Fruit fly (Drosophila melanogaster) whole organism, embryonic: ENCODE measurements around the gene Hsp70Ab.
A peak's percentile ranks its signal among the peaks of the same experiment; 100 is the strongest.

Experiments
- BtbVII ChIP-seq: fragments of 200-800 bp; sonication (Bioruptor generic); optimal IDR thresholded peaks from 3 replicates; lab custom pipeline; 2017; ENCODE audit warnings: missing biosample characterization, mild to moderate bottlenecking, missing genetic modification characterization
- CG10654 ChIP-seq: fragments of 200-800 bp; sonication (Bioruptor generic); optimal IDR thresholded peaks from 2 replicates; lab custom pipeline; 2016; ENCODE audit warnings: missing biosample characterization, missing genetic modification characterization
- CG11093 ChIP-seq: fragments of 200-800 bp; sonication (Bioruptor generic); IDR thresholded peaks from 3 replicates; pipeline ENCODE4 v1.3.6; 2022; ENCODE audit warnings: missing biosample characterization, missing genetic modification characterization
- CG11456 ChIP-seq: fragments of 200-800 bp; sonication (Bioruptor generic); IDR thresholded peaks from 3 replicates; pipeline ENCODE4 v1.3.6; 2022; ENCODE audit warnings: missing biosample characterization, missing genetic modification characterization
- CG12219 ChIP-seq: fragments of 200-800 bp; sonication (Bioruptor generic); optimal IDR thresholded peaks from 3 replicates; lab custom pipeline; 2018; ENCODE audit warnings: missing biosample characterization, mild to moderate bottlenecking, missing genetic modification characterization
- CG12769 ChIP-seq: fragments of 200-800 bp; sonication (Bioruptor generic); optimal IDR thresholded peaks from 2 replicates; lab custom pipeline; 2019; ENCODE audit warnings: missing biosample characterization, mild to moderate bottlenecking, missing genetic modification characterization, moderate library complexity
- CG13123 ChIP-seq: fragments of 200-800 bp; sonication (Bioruptor generic); optimal IDR thresholded peaks from 2 replicates; lab custom pipeline; 2016; ENCODE audit warnings: missing biosample characterization, missing genetic modification characterization
- CG14441 ChIP-seq: fragments of 200-800 bp; sonication (Bioruptor generic); IDR thresholded peaks from 2 replicates; pipeline ENCODE4 v1.3.6; 2022; ENCODE audit warnings: missing biosample characterization, missing genetic modification characterization
- CG1529 ChIP-seq: fragments of 200-800 bp; sonication (Bioruptor generic); optimal IDR thresholded peaks from 3 replicates; lab custom pipeline; 2018; ENCODE audit warnings: missing biosample characterization, missing genetic modification characterization
- CG16779 ChIP-seq: fragments of 200-800 bp; sonication (Bioruptor generic); IDR thresholded peaks from 2 replicates; pipeline ENCODE4 v1.3.6; 2022; ENCODE audit warnings: missing biosample characterization, missing genetic modification characterization
- CG1832 ChIP-seq: fragments of 200-800 bp; sonication (Bioruptor generic); optimal IDR thresholded peaks from 2 replicates; lab custom pipeline; 2017; ENCODE audit warnings: missing biosample characterization, mild to moderate bottlenecking, missing genetic modification characterization, inconsistent platforms
- CG2199 ChIP-seq: fragments of 200-800 bp; sonication (Bioruptor generic); IDR thresholded peaks from 3 replicates; pipeline ENCODE4 v1.3.6; 2022; ENCODE audit warnings: missing biosample characterization, missing genetic modification characterization
- CG2712 ChIP-seq: fragments of 200-800 bp; optimal IDR thresholded peaks from 3 replicates; lab custom pipeline; 2019; ENCODE audit warnings: missing biosample characterization, mild to moderate bottlenecking, missing genetic modification characterization, moderate library complexity
- CG3995 ChIP-seq: fragments of 200-800 bp; sonication (Bioruptor generic); optimal IDR thresholded peaks from 3 replicates; lab custom pipeline; 2016; ENCODE audit warnings: missing biosample characterization, missing genetic modification characterization
- CG5953 ChIP-seq: fragments of 200-800 bp; sonication (Bioruptor generic); IDR thresholded peaks from 2 replicates; pipeline ENCODE4 v1.3.6; 2022; ENCODE audit warnings: missing biosample characterization, missing genetic modification characterization
- CG7928 ChIP-seq: fragments of 200-800 bp; sonication (Bioruptor generic); optimal IDR thresholded peaks from 2 replicates; lab custom pipeline; 2017; ENCODE audit warnings: missing biosample characterization, mild to moderate bottlenecking, missing genetic modification characterization
- CG7963 ChIP-seq: fragments of 200-800 bp; sonication (Bioruptor generic); IDR thresholded peaks from 3 replicates; pipeline ENCODE4 v1.3.6; 2022; ENCODE audit warnings: missing biosample characterization, missing genetic modification characterization; ENCODE audit not compliant: partially characterized antibody
- CG9876 ChIP-seq: fragments of 200-800 bp; sonication (Bioruptor generic); optimal IDR thresholded peaks from 2 replicates; lab custom pipeline; 2016; ENCODE audit warnings: missing biosample characterization, missing genetic modification characterization
- CrebB ChIP-seq: fragments of 200-800 bp; sonication (Bioruptor generic); optimal IDR thresholded peaks from 3 replicates; lab custom pipeline; 2018; ENCODE audit warnings: missing biosample characterization, mild to moderate bottlenecking, missing genetic modification characterization
- Dfd ChIP-seq, 2 experiments: fragments of >200 bp; optimal IDR thresholded peaks; 2 replicates each; lab custom pipeline; 2017; ENCODE audit warnings: missing biosample characterization in 2 of 2, missing genetic modification characterization in 2 of 2
- HmgD ChIP-seq: fragments of 200-800 bp; sonication (Bioruptor generic); optimal IDR thresholded peaks from 3 replicates; lab custom pipeline; 2016; ENCODE audit warnings: missing biosample characterization, missing genetic modification characterization
- HmgZ ChIP-seq: fragments of 200-800 bp; sonication (Bioruptor generic); optimal IDR thresholded peaks from 2 replicates; lab custom pipeline; 2018; ENCODE audit warnings: missing biosample characterization, mild to moderate bottlenecking, missing genetic modification characterization
- Hsf ChIP-seq: fragments of 200-800 bp; sonication (Bioruptor generic); optimal IDR thresholded peaks from 3 replicates; lab custom pipeline; 2016; ENCODE audit warnings: missing biosample characterization, missing genetic modification characterization
- MESR4 ChIP-seq: fragments of 200-800 bp; sonication (Bioruptor generic); optimal IDR thresholded peaks from 2 replicates; lab custom pipeline; 2018; ENCODE audit warnings: missing biosample characterization, mild to moderate bottlenecking, missing genetic modification characterization, moderate library complexity
- Mes4 ChIP-seq: fragments of 200-800 bp; sonication (Bioruptor generic); optimal IDR thresholded peaks from 2 replicates; lab custom pipeline; 2016; ENCODE audit warnings: missing biosample characterization, missing genetic modification characterization
- NK7.1 ChIP-seq: fragments of 200-800 bp; sonication (Bioruptor generic); optimal IDR thresholded peaks from 3 replicates; lab custom pipeline; 2016; ENCODE audit warnings: missing biosample characterization, missing genetic modification characterization
- Optix ChIP-seq: fragments of 200-800 bp; sonication (Bioruptor generic); IDR thresholded peaks from 3 replicates; pipeline ENCODE4 v1.3.6; 2022; ENCODE audit warnings: missing biosample characterization, missing genetic modification characterization
- Rx ChIP-seq: fragments of 200-800 bp; sonication (Bioruptor generic); IDR thresholded peaks from 2 replicates; pipeline ENCODE4 v1.3.6; 2022; ENCODE audit warnings: missing biosample characterization, missing genetic modification characterization
- Tbp ChIP-seq: fragments of >200 bp; optimal IDR thresholded peaks from 2 replicates; lab custom pipeline; 2018; ENCODE audit warnings: missing biosample characterization, missing genetic modification characterization
- Xrp1 ChIP-seq: fragments of 200-800 bp; sonication (Bioruptor generic); IDR thresholded peaks from 2 replicates; pipeline ENCODE4 v1.3.6; 2022; ENCODE audit warnings: missing biosample characterization, missing genetic modification characterization
- ac ChIP-seq: fragments of 200-800 bp; sonication (Bioruptor generic); optimal IDR thresholded peaks from 3 replicates; lab custom pipeline; 2017; ENCODE audit warnings: missing biosample characterization, mild to moderate bottlenecking, missing genetic modification characterization
- bab2 ChIP-seq: fragments of 200-800 bp; sonication (Bioruptor generic); optimal IDR thresholded peaks from 2 replicates; lab custom pipeline; 2016; ENCODE audit warnings: missing biosample characterization, missing genetic modification characterization
- br ChIP-seq: fragments of >200 bp; optimal IDR thresholded peaks from 2 replicates; lab custom pipeline; 2017
- bsh ChIP-seq, 2 experiments: fragments of 200-800 bp; sonication (Bioruptor generic); optimal IDR thresholded peaks; 2 replicates each; lab custom pipeline; 2017 to 2018; ENCODE audit warnings: mild to moderate bottlenecking in 2 of 2, missing biosample characterization in 2 of 2, missing genetic modification characterization in 2 of 2, moderate library complexity in 1 of 2
- chn ChIP-seq: fragments of 200-800 bp; sonication (Bioruptor generic); optimal IDR thresholded peaks from 2 replicates; lab custom pipeline; 2016; ENCODE audit warnings: missing biosample characterization, missing genetic modification characterization
- en ChIP-seq: fragments of 200-800 bp; sonication (Bioruptor generic); optimal IDR thresholded peaks from 2 replicates; lab custom pipeline; 2016; ENCODE audit warnings: missing biosample characterization, missing genetic modification characterization
- gce ChIP-seq: fragments of 200-800 bp; sonication (Bioruptor generic); IDR thresholded peaks from 3 replicates; pipeline ENCODE4 v1.3.6; 2022; ENCODE audit warnings: missing biosample characterization, missing genetic modification characterization
- gcm2 ChIP-seq: fragments of 200-800 bp; sonication (Bioruptor generic); optimal IDR thresholded peaks from 2 replicates; lab custom pipeline; 2016; ENCODE audit warnings: missing biosample characterization, missing genetic modification characterization
- gem ChIP-seq: fragments of 200-800 bp; sonication (Bioruptor generic); optimal IDR thresholded peaks from 2 replicates; lab custom pipeline; 2019; ENCODE audit warnings: missing biosample characterization, mild to moderate bottlenecking, missing genetic modification characterization, moderate library complexity
- gfzf ChIP-seq: fragments of 200-800 bp; sonication (Bioruptor generic); optimal IDR thresholded peaks from 2 replicates; lab custom pipeline; 2016; ENCODE audit warnings: missing biosample characterization, mild to moderate bottlenecking, missing genetic modification characterization, moderate library complexity
- her ChIP-seq: fragments of 200-800 bp; sonication (Bioruptor generic); optimal IDR thresholded peaks from 2 replicates; lab custom pipeline; 2016; ENCODE audit warnings: missing biosample characterization, missing genetic modification characterization
- hkb ChIP-seq, 2 experiments: fragments of 200-800 bp in 1 of 2; fragments of >200 bp in 1 of 2; sonication (Bioruptor generic) in 1 of 2; IDR thresholded peaks in 1 of 2; optimal IDR thresholded peaks in 1 of 2; 2 replicates each; pipeline versions ENCODE4 v1.3.6 to Lab custom; 2017 to 2022; ENCODE audit warnings: missing biosample characterization in 1 of 2, missing genetic modification characterization in 1 of 2
- jigr1 ChIP-seq: fragments of 200-800 bp; sonication (Bioruptor generic); IDR thresholded peaks from 3 replicates; pipeline ENCODE4 v1.3.6; 2022; ENCODE audit warnings: missing biosample characterization, missing genetic modification characterization
- sob ChIP-seq: fragments of 200-800 bp; sonication (Bioruptor generic); IDR thresholded peaks from 2 replicates; pipeline ENCODE4 v1.3.6; 2022; ENCODE audit warnings: missing biosample characterization, missing genetic modification characterization
- stc ChIP-seq: fragments of 200-800 bp; sonication (Bioruptor generic); IDR thresholded peaks from 2 replicates; pipeline ENCODE4 v1.3.6; 2022; ENCODE audit warnings: missing biosample characterization, missing genetic modification characterization
- tgo ChIP-seq: fragments of 200-800 bp; sonication (Bioruptor generic); IDR thresholded peaks from 3 replicates; pipeline ENCODE4 v1.3.6; 2022; ENCODE audit warnings: missing biosample characterization, missing genetic modification characterization
- tll ChIP-seq, 2 experiments: fragments of 200-800 bp in 1 of 2; fragments of >200 bp in 1 of 2; sonication (Bioruptor generic) in 1 of 2; optimal IDR thresholded peaks; 2 replicates each; lab custom pipeline; 2017 to 2019; ENCODE audit warnings: missing biosample characterization in 2 of 2, missing genetic modification characterization in 2 of 2, mild to moderate bottlenecking in 1 of 2, moderate library complexity in 1 of 2
- unpg ChIP-seq: fragments of 200-800 bp; sonication (Bioruptor generic); optimal IDR thresholded peaks from 3 replicates; lab custom pipeline; 2018; ENCODE audit warnings: missing biosample characterization, mild to moderate bottlenecking, missing genetic modification characterization, moderate library complexity
- vnd ChIP-seq: fragments of 200-800 bp; sonication (Bioruptor generic); IDR thresholded peaks from 3 replicates; pipeline ENCODE4 v1.3.6; 2022; ENCODE audit warnings: missing biosample characterization, missing genetic modification characterization; ENCODE audit not compliant: partially characterized antibody
- zen ChIP-seq: fragments of 200-800 bp; sonication (Bioruptor generic); optimal IDR thresholded peaks from 3 replicates; lab custom pipeline; 2018; ENCODE audit warnings: missing biosample characterization, mild to moderate bottlenecking, missing genetic modification characterization, moderate library complexity

Gene Hsp70Ab

dm6 chr3R:11947079-11947869 lies 11.1 kb upstream of the Hsp70Ab start:
- TF ChIP-seq tgo (GFP tag; lab: Robert Waterston, UW): 0 out of 3 replicates have a peak, but pooled peaks have one; percentile 15
- peak in 1 of 2 experiments; percentile 19 for TF ChIP-seq bsh (GFP tag; optimal IDR thresholded peaks at IDR 0.05; lab: Kevin White, UChicago)
- TF ChIP-seq sob: peak; percentile 52; the same call in 1 of the 2 replicates
- no peak for TF ChIP-seq CG7963 (GFP tag; lab: Robert Waterston, UW)
- TF ChIP-seq chn (GFP tag; lab: Kevin White, UChicago): peak; percentile 18
- TF ChIP-seq CG1529: no peak
- 0 out of 3 replicates have a peak, but pooled peaks have one; percentile 46 for TF ChIP-seq CG11456
- no peak for TF ChIP-seq jigr1 (GFP tag; lab: Robert Waterston, UW)
- no peak for TF ChIP-seq CG7928 (GFP tag; lab: Kevin White, UChicago)
- no peak for TF ChIP-seq Dfd (GFP tag; optimal IDR thresholded peaks at IDR 0.05; lab: Kevin White, UChicago)
- no peak for TF ChIP-seq HmgD (GFP tag; lab: Kevin White, UChicago)
- peak; percentile 27 for TF ChIP-seq unpg (GFP tag; lab: Kevin White, UChicago)
- TF ChIP-seq br (lab: Kevin White, UChicago): no peak
- no peak; the same call in 1 of the 2 replicates for TF ChIP-seq Xrp1 (GFP tag; lab: Robert Waterston, UW)
- TF ChIP-seq gce: no peak
- TF ChIP-seq MESR4 (GFP tag; lab: Kevin White, UChicago): no peak
- no peak for TF ChIP-seq bab2 (GFP tag; lab: Kevin White, UChicago)
- no peak for TF ChIP-seq CG2712
- TF ChIP-seq HmgZ (tag; lab: Kevin White, UChicago): no peak
- TF ChIP-seq zen (tag; lab: Kevin White, UChicago): no peak
- peak; percentile 12 for TF ChIP-seq CG10654 (GFP tag; lab: Kevin White, UChicago)
- no peak for TF ChIP-seq CG12219 (GFP tag; lab: Kevin White, UChicago)
- peak in 1 of 2 experiments; percentile 86 for TF ChIP-seq tll (GFP tag; optimal IDR thresholded peaks at IDR 0.05; lab: Kevin White, UChicago)
- peak; percentile 6 for TF ChIP-seq Hsf
- TF ChIP-seq vnd (GFP tag; lab: Robert Waterston, UW): no peak
- TF ChIP-seq gfzf: no peak
- TF ChIP-seq hkb (optimal IDR thresholded peaks at IDR 0.05; lab: Kevin White, UChicago): no peak
- 0 out of 2 replicates have a peak, but pooled peaks have one; percentile 11 for TF ChIP-seq hkb (GFP tag; IDR thresholded peaks at IDR 0.05; lab: Robert Waterston, UW)
- TF ChIP-seq stc (GFP tag; lab: Robert Waterston, UW): no peak
- no peak for TF ChIP-seq Mes4
- TF ChIP-seq Tbp (GFP tag; lab: Kevin White, UChicago): no peak
- 0 out of 2 replicates have a peak, but pooled peaks have one; percentile 19 for TF ChIP-seq Rx (GFP tag; lab: Robert Waterston, UW)
- TF ChIP-seq en (GFP tag; lab: Kevin White, UChicago): no peak
- TF ChIP-seq CG5953: no peak
- TF ChIP-seq CG16779 (GFP tag; lab: Robert Waterston, UW): no peak
- no peak for TF ChIP-seq CG9876 (GFP tag; lab: Kevin White, UChicago)
- no peak for TF ChIP-seq CG11093 (GFP tag; lab: Robert Waterston, UW)
- TF ChIP-seq gem (tag; lab: Kevin White, UChicago): peak; percentile 37
- TF ChIP-seq BtbVII (GFP tag; lab: Kevin White, UChicago): no peak
- no peak for TF ChIP-seq NK7.1 (GFP tag; lab: Kevin White, UChicago)
- TF ChIP-seq Optix (GFP tag; lab: Robert Waterston, UW): no peak
- TF ChIP-seq CG1832 (GFP tag; lab: Kevin White, UChicago): no peak
- no peak for TF ChIP-seq CG2199 (GFP tag; lab: Robert Waterston, UW)
- no peak for TF ChIP-seq gcm2
- TF ChIP-seq CG14441 (GFP tag; lab: Robert Waterston, UW): peak; percentile 52; the same call in 1 of the 2 replicates
- peak; percentile 18 for TF ChIP-seq CG12769
- no peak for TF ChIP-seq her (GFP tag; lab: Kevin White, UChicago)
- TF ChIP-seq ac (GFP tag; lab: Kevin White, UChicago): no peak
- TF ChIP-seq CG3995 (GFP tag; lab: Kevin White, UChicago): no peak
- no peak for TF ChIP-seq CG13123 (GFP tag; lab: Kevin White, UChicago)
- no peak for TF ChIP-seq CrebB (tag; lab: Kevin White, UChicago)
